Worm (Caenorhabditis elegans): ENCODE results near the gene C17B7.8.

DNA sequence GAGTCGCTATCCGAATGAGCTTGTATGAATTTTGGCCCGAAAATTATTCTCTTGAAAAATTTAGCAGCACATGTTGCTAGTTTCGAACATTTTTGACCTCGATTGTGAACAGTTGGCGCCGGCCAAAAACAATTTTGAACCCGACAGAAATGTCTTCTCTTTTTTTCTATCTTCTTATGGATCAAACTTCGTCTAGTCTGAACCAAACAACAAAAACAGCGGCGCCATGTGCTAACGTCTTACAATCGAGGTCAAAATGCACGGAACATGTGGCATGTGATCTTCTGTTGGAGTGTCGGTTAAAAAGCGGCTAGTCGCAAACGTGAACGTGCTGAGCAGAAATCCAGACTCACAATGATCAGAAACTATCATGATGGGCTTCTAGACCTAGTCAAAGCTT, 47.9 kb downstream of the C17B7.8 start:
- TF ChIP-seq ceh-82 (tag; optimal IDR thresholded peaks at IDR 0.05) (no peak), ama-1 (optimal IDR thresholded peaks at IDR 0.05) (no peak), ztf-11 (tag; optimal IDR thresholded peaks at IDR 0.05) (no peak), mdl-1 (tag; optimal IDR thresholded peaks at IDR 0.05) (no peak)

Measured in whole organism, L3 larva.